Fruit fly (Drosophila melanogaster) whole organism, embryonic: ENCODE measurements around the gene CG32544.

Experiments
- Asciz ChIP-seq: fragments of 200-800 bp; sonication (Bioruptor generic); optimal IDR thresholded peaks from 2 replicates; lab custom pipeline; 2017; ENCODE audit warnings: missing biosample characterization, mild to moderate bottlenecking, missing genetic modification characterization, missing genetic modification reagents
- B-H2 ChIP-seq: fragments of 200-800 bp; sonication (Bioruptor generic); optimal IDR thresholded peaks from 2 replicates; lab custom pipeline; 2018; ENCODE audit warnings: missing biosample characterization, mild to moderate bottlenecking, missing genetic modification characterization
- Bgb ChIP-seq: fragments of 200-800 bp; sonication (Bioruptor generic); IDR thresholded peaks from 2 replicates; pipeline ENCODE4 v1.3.6; 2022; ENCODE audit warnings: missing biosample characterization, missing genetic modification characterization; ENCODE audit not compliant: partially characterized antibody
- Bteb2 ChIP-seq: fragments of 200-800 bp; sonication (Bioruptor generic); optimal IDR thresholded peaks from 2 replicates; lab custom pipeline; 2016; ENCODE audit warnings: missing biosample characterization, missing genetic modification characterization
- CG12659 ChIP-seq: fragments of 200-800 bp; sonication (Bioruptor generic); optimal IDR thresholded peaks from 3 replicates; lab custom pipeline; 2017; ENCODE audit warnings: mild to moderate bottlenecking, missing biosample characterization, missing genetic modification reagents, missing genetic modification characterization
- CG13287 ChIP-seq: fragments of 200-800 bp; sonication (Bioruptor generic); IDR thresholded peaks from 2 replicates; pipeline ENCODE4 v1.3.6; 2022; ENCODE audit warnings: missing biosample characterization, missing genetic modification characterization; ENCODE audit not compliant: partially characterized antibody
- CG14860 ChIP-seq: fragments of 200-800 bp; sonication (Bioruptor generic); IDR thresholded peaks from 3 replicates; pipeline ENCODE4 v1.3.6; 2022; ENCODE audit warnings: missing biosample characterization, missing genetic modification characterization; ENCODE audit not compliant: partially characterized antibody
- CG15514 ChIP-seq: fragments of 200-800 bp; sonication (Bioruptor generic); optimal IDR thresholded peaks from 3 replicates; lab custom pipeline; 2017; ENCODE audit warnings: missing biosample characterization, missing genetic modification characterization, mild to moderate bottlenecking, moderate library complexity, missing genetic modification reagents
- CG17385 ChIP-seq: fragments of 200-800 bp; sonication (Bioruptor generic); optimal IDR thresholded peaks from 3 replicates; lab custom pipeline; 2018; ENCODE audit warnings: missing biosample characterization, mild to moderate bottlenecking, missing genetic modification characterization
- CG17612 ChIP-seq: fragments of 200-800 bp; sonication (Bioruptor generic); IDR thresholded peaks from 2 replicates; pipeline ENCODE4 v1.3.6; 2022; ENCODE audit warnings: missing biosample characterization, missing genetic modification characterization
- CG2202 ChIP-seq: fragments of 200-800 bp; sonication (Bioruptor generic); optimal IDR thresholded peaks from 2 replicates; lab custom pipeline; 2018; ENCODE audit warnings: missing biosample characterization, mild to moderate bottlenecking, missing genetic modification characterization
- CG30020 ChIP-seq: fragments of 200-800 bp; optimal IDR thresholded peaks from 2 replicates; lab custom pipeline; 2019; ENCODE audit warnings: missing biosample characterization, mild to moderate bottlenecking, missing genetic modification characterization, moderate library complexity
- CG3995 ChIP-seq: fragments of 200-800 bp; sonication (Bioruptor generic); optimal IDR thresholded peaks from 3 replicates; lab custom pipeline; 2016; ENCODE audit warnings: missing biosample characterization, missing genetic modification characterization
- CG4820 ChIP-seq: fragments of 200-800 bp; sonication (Bioruptor generic); optimal IDR thresholded peaks from 3 replicates; lab custom pipeline; 2016; ENCODE audit warnings: missing biosample characterization, missing genetic modification characterization
- CG6254 ChIP-seq: fragments of 200-800 bp; sonication (Bioruptor generic); optimal IDR thresholded peaks from 3 replicates; lab custom pipeline; 2017; ENCODE audit warnings: mild to moderate bottlenecking, missing biosample characterization, missing genetic modification reagents, missing genetic modification characterization
- CG6813 ChIP-seq: fragments of 200-800 bp; sonication (Bioruptor generic); optimal IDR thresholded peaks from 2 replicates; lab custom pipeline; 2017; ENCODE audit warnings: missing biosample characterization, missing genetic modification characterization, mild to moderate bottlenecking, moderate library complexity, missing genetic modification reagents
- CG7987 ChIP-seq: fragments of 200-800 bp; sonication (Bioruptor generic); optimal IDR thresholded peaks from 2 replicates; lab custom pipeline; 2018; ENCODE audit warnings: missing biosample characterization, mild to moderate bottlenecking, missing genetic modification characterization, moderate library complexity
- CG8924 ChIP-seq: fragments of 200-800 bp; optimal IDR thresholded peaks from 3 replicates; lab custom pipeline; 2019; ENCODE audit warnings: missing biosample characterization, mild to moderate bottlenecking, missing genetic modification characterization, moderate library complexity
- CG9215 ChIP-seq: fragments of 200-800 bp; sonication (Bioruptor generic); IDR thresholded peaks from 2 replicates; pipeline ENCODE4 v1.3.6; 2022; ENCODE audit warnings: missing biosample characterization, missing genetic modification characterization
- D19A ChIP-seq: fragments of 200-800 bp; optimal IDR thresholded peaks from 3 replicates; lab custom pipeline; 2019; ENCODE audit warnings: missing biosample characterization, mild to moderate bottlenecking, missing genetic modification characterization, moderate library complexity
- Dll ChIP-seq: fragments of 200-800 bp; sonication (Bioruptor generic); IDR thresholded peaks from 4 replicates; pipeline ENCODE4 v1.3.6; 2022; ENCODE audit warnings: missing biosample characterization, missing genetic modification characterization; ENCODE audit not compliant: partially characterized antibody
- E2f2 ChIP-seq: fragments of 200-800 bp; sonication (Bioruptor generic); IDR thresholded peaks from 2 replicates; pipeline ENCODE4 v1.3.6; 2022; ENCODE audit warnings: missing biosample characterization, missing genetic modification characterization
- MTF-1 ChIP-seq: fragments of 200-800 bp; sonication (Bioruptor generic); optimal IDR thresholded peaks from 2 replicates; lab custom pipeline; 2018; ENCODE audit warnings: missing biosample characterization, mild to moderate bottlenecking, missing genetic modification characterization, borderline replicate concordance
- Max ChIP-seq: fragments of 200-800 bp; sonication (Bioruptor generic); optimal IDR thresholded peaks from 2 replicates; lab custom pipeline; 2016; ENCODE audit warnings: missing biosample characterization, mild to moderate bottlenecking, missing genetic modification characterization
- Oaz ChIP-seq: fragments of 200-800 bp; sonication (Bioruptor generic); IDR thresholded peaks from 2 replicates; pipeline ENCODE4 v1.3.6; 2022; ENCODE audit warnings: missing biosample characterization, missing genetic modification characterization
- Pdp1 ChIP-seq, 2 experiments: fragments of 200-800 bp; sonication (Bioruptor generic); optimal IDR thresholded peaks; 3 replicates each; lab custom pipeline; 2016; ENCODE audit warnings: missing biosample characterization in 2 of 2, missing genetic modification characterization in 2 of 2, mild to moderate bottlenecking in 1 of 2, moderate library complexity in 1 of 2
- Scr ChIP-seq: fragments of 200-800 bp; sonication (Bioruptor generic); IDR thresholded peaks from 2 replicates; pipeline ENCODE4 v1.3.6; 2022; ENCODE audit warnings: missing biosample characterization, missing genetic modification characterization; ENCODE audit not compliant: partially characterized antibody
- Sry-δ ChIP-seq: fragments of 200-800 bp; sonication (Bioruptor generic); optimal IDR thresholded peaks from 2 replicates; lab custom pipeline; 2016; ENCODE audit warnings: missing biosample characterization, missing genetic modification characterization
- Trl ChIP-seq, 3 experiments: fragments of >200 bp in 2 of 3; fragments of 200-800 bp in 1 of 3; sonication (Bioruptor generic) in 1 of 3; optimal IDR thresholded peaks; 2 replicates in 1 of 3; 3 replicates in 2 of 3; lab custom pipeline; 2016 to 2017; ENCODE audit warnings: missing biosample characterization in 1 of 3, missing genetic modification characterization in 1 of 3
- Vsx1 ChIP-seq: fragments of 200-800 bp; sonication (Bioruptor generic); optimal IDR thresholded peaks from 2 replicates; lab custom pipeline; 2017; ENCODE audit warnings: missing biosample characterization, mild to moderate bottlenecking, missing genetic modification characterization, missing genetic modification reagents
- Xrp1 ChIP-seq: fragments of 200-800 bp; sonication (Bioruptor generic); IDR thresholded peaks from 2 replicates; pipeline ENCODE4 v1.3.6; 2022; ENCODE audit warnings: missing biosample characterization, missing genetic modification characterization
- ato ChIP-seq: fragments of 200-800 bp; sonication (Bioruptor generic); IDR thresholded peaks from 2 replicates; pipeline ENCODE4 v1.3.6; 2022; ENCODE audit warnings: missing biosample characterization, missing genetic modification characterization; ENCODE audit not compliant: partially characterized antibody
- bbx ChIP-seq: fragments of 200-800 bp; sonication (Bioruptor generic); IDR thresholded peaks from 2 replicates; pipeline ENCODE4 v1.3.6; 2022; ENCODE audit warnings: missing biosample characterization, missing genetic modification characterization; ENCODE audit not compliant: partially characterized antibody
- danr ChIP-seq: fragments of 200-800 bp; sonication (Bioruptor generic); IDR thresholded peaks from 2 replicates; pipeline ENCODE4 v1.3.6; 2022; ENCODE audit warnings: missing biosample characterization, missing genetic modification characterization
- dpn ChIP-seq, 2 experiments: fragments of 200-800 bp; sonication (Bioruptor generic); optimal IDR thresholded peaks; 3 replicates each; lab custom pipeline; 2016; ENCODE audit warnings: missing biosample characterization in 2 of 2, missing genetic modification characterization in 2 of 2
- hbn ChIP-seq: fragments of 200-800 bp; sonication (Bioruptor generic); IDR thresholded peaks from 2 replicates; pipeline ENCODE4 v1.3.6; 2022; ENCODE audit warnings: missing biosample characterization, missing genetic modification characterization; ENCODE audit not compliant: partially characterized antibody
- knrl ChIP-seq: fragments of 200-800 bp; sonication (Bioruptor generic); IDR thresholded peaks from 3 replicates; pipeline ENCODE4 v1.3.6; 2022; ENCODE audit warnings: missing biosample characterization, missing genetic modification characterization; ENCODE audit not compliant: partially characterized antibody
- nau ChIP-seq: fragments of 200-800 bp; sonication (Bioruptor generic); optimal IDR thresholded peaks from 3 replicates; lab custom pipeline; 2017; ENCODE audit warnings: missing biosample characterization, mild to moderate bottlenecking, missing genetic modification characterization, missing genetic modification reagents
- row ChIP-seq: fragments of 200-800 bp; sonication (Bioruptor generic); IDR thresholded peaks from 3 replicates; pipeline ENCODE4 v1.3.6; 2022; ENCODE audit warnings: missing biosample characterization, missing genetic modification characterization
- sd ChIP-seq: fragments of 200-800 bp; sonication (Bioruptor generic); optimal IDR thresholded peaks from 3 replicates; lab custom pipeline; 2018; ENCODE audit warnings: missing biosample characterization, mild to moderate bottlenecking, missing genetic modification characterization, moderate library complexity
- sna ChIP-seq: fragments of 200-800 bp; sonication (Bioruptor generic); IDR thresholded peaks from 2 replicates; pipeline ENCODE4 v1.3.6; 2022; ENCODE audit warnings: missing biosample characterization, missing genetic modification characterization; ENCODE audit not compliant: partially characterized antibody
- stwl ChIP-seq: fragments of 200-800 bp; sonication (Bioruptor generic); optimal IDR thresholded peaks from 3 replicates; lab custom pipeline; 2018; ENCODE audit warnings: missing biosample characterization, mild to moderate bottlenecking, missing genetic modification characterization, moderate library complexity
- unc-4 ChIP-seq: fragments of 200-800 bp; sonication (Bioruptor generic); IDR thresholded peaks from 2 replicates; pipeline ENCODE4 v1.3.6; 2022; ENCODE audit warnings: missing biosample characterization, missing genetic modification characterization; ENCODE audit not compliant: partially characterized antibody

Gene CG32544

DNA sequence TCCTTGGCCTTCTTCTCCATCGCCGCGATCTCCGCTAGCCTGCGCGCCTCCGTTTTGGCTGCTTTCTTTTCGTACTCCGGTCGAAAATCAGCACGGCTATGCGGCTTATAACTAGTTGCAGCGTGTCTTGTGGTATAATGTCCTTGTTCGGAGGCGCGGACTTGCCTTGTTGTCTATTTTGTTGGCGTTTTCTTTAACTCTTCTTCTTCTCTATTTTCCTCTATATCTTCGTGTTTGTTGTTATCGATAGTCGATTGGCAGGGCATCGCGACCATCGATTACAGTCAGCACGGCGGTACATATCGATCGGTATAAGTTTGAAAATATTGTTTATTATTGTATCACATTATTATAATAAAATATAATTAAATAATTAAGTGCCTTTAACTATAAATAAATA, 33.3 kb downstream of the CG32544 start, which contains the start of gene Flacc (continued):
- TF ChIP-seq CG3995 (GFP tag; lab: Kevin White, UChicago) (no peak), dpn (GFP tag; optimal IDR thresholded peaks at IDR 0.05; lab: Kevin White, UChicago) (no peak), nau (GFP tag; lab: Kevin White, UChicago) (no peak), ato (GFP tag; lab: Robert Waterston, UW) (peak; percentile 76), Max (GFP tag; lab: Kevin White, UChicago) (no peak), unc-4 (GFP tag; lab: Robert Waterston, UW) (peak; percentile 85), Bteb2 (GFP tag; lab: Kevin White, UChicago) (no peak), Sry-δ (GFP tag; lab: Kevin White, UChicago) (peak; percentile 55), sna (GFP tag; lab: Robert Waterston, UW) (peak; percentile 85), CG13287 (GFP tag; lab: Robert Waterston, UW) (peak; percentile 96), CG17612 (no peak), CG15514 (GFP tag; lab: Kevin White, UChicago) (peak; percentile 62), knrl (GFP tag; lab: Robert Waterston, UW) (peak; percentile 77), Bgb (peak; percentile 91), CG17385 (peak; percentile 95), hbn (GFP tag; lab: Robert Waterston, UW) (peak; percentile 71), bbx (GFP tag; lab: Robert Waterston, UW) (peak; percentile 87), stwl (peak; percentile 71), Asciz (no peak), Dll (peak; percentile 88), E2f2 (GFP tag; lab: Robert Waterston, UW) (peak; percentile 85), CG12659 (peak; percentile 17), CG8924 (peak; percentile 13)

dm6 chrX:18894146-18894545, 34.1 kb downstream of the CG32544 start, which contains the start of gene SdhBL:
TSS of gene SdhBL (plus strand) at chrX:18894446.
- peak; percentile 22; the same call in 1 of the 3 replicates for TF ChIP-seq CG14860 (GFP tag; lab: Robert Waterston, UW)
- TF ChIP-seq CG2202: no peak
- no peak for TF ChIP-seq CG30020
- no peak for TF ChIP-seq B-H2 (GFP tag; lab: Kevin White, UChicago)
- no peak for TF ChIP-seq danr (GFP tag; lab: Robert Waterston, UW)

DNA sequence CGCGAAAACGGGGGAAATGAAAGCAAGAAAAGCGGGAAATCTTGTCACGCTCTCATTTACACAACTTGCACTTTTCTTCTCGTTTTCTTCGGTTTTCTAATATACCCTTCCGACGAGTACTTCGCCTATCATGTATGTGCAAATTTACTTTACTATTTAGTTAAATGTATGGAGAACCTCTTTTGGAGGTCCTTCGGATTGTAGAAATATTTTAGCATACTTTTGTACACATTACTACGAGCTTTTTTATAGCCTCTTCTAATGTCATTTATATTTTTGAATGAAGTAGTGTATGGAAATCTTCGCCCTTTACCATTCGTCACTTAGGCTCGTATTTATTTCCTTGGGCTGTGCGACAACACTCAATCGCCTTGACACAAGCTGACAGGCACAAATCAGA, 37.2 kb downstream of the CG32544 start:
- TF ChIP-seq Xrp1 (no peak), CG6254 (no peak), Oaz (GFP tag; lab: Robert Waterston, UW) (no peak), MTF-1 (no peak), Vsx1 (no peak), CG14860 (GFP tag; lab: Robert Waterston, UW) (no peak), sd (no peak), CG7987 (GFP tag; lab: Kevin White, UChicago) (no peak), CG6813 (GFP tag; lab: Kevin White, UChicago) (no peak), Trl (optimal IDR thresholded peaks at IDR 0.05; lab: Kevin White, UChicago) (no peak), Trl (GFP tag; optimal IDR thresholded peaks at IDR 0.05; lab: Kevin White, UChicago) (no peak), CG4820 (GFP tag; lab: Kevin White, UChicago) (no peak), D19A (tag; lab: Kevin White, UChicago) (peak; percentile 91), row (0 out of 3 replicates have a peak, but pooled peaks have one; percentile 9), CG9215 (GFP tag; lab: Robert Waterston, UW) (no peak), Scr (no peak), Pdp1 (GFP tag; optimal IDR thresholded peaks at IDR 0.05; lab: Kevin White, UChicago) (no peak), CG30020 (no peak)
